ENCODE assay signal across 4 fruit fly cellular contexts in genomic region chrX:17880269-17880889, dm6.
TF ChIP-seq lines count a peak whose summit lies in the region.

No protein-coding gene starts in this region.

TF ChIP-seq in whole organism, adult, 20 proteins besides CTCF, POLR2A, EP300 and RAD21 (continued from another document):
- TF ChIP-seq CG7101 (tag; optimal IDR thresholded peaks at IDR 0.05; lab: Kevin White, UChicago) (peak; percentile 98), Mnt (GFP tag; optimal IDR thresholded peaks at IDR 0.05; lab: Kevin White, UChicago) (peak; percentile 94)

TF ChIP-seq in whole organism, embryonic, 481 proteins besides CTCF, POLR2A, EP300 and RAD21 (continued from another document and continues in another):
- TF ChIP-seq odd (GFP tag; optimal IDR thresholded peaks at IDR 0.05; lab: Kevin White, UChicago) (peak; percentile 86), MESR4 (GFP tag; optimal IDR thresholded peaks at IDR 0.05; lab: Kevin White, UChicago) (peak; percentile 49), nom (GFP tag; optimal IDR thresholded peaks at IDR 0.05; lab: Kevin White, UChicago) (no peak), bowl (GFP tag; IDR thresholded peaks at IDR 0.05; lab: Robert Waterston, UW) (peak; percentile 86), Antp (GFP tag; optimal IDR thresholded peaks at IDR 0.05; lab: Kevin White, UChicago) (peak; percentile 96), Eip74EF (GFP tag; optimal IDR thresholded peaks at IDR 0.05; lab: Kevin White, UChicago) (peak in 1 of 2 experiments; percentile 94), sqz (GFP tag; optimal IDR thresholded peaks at IDR 0.05; lab: Kevin White, UChicago) (peak; percentile 88), stwl (tag; optimal IDR thresholded peaks at IDR 0.05; lab: Kevin White, UChicago) (no peak), sima (GFP tag; optimal IDR thresholded peaks at IDR 0.05; lab: Kevin White, UChicago) (peak; percentile 79), pho (GFP tag; optimal IDR thresholded peaks at IDR 0.05; lab: Kevin White, UChicago) (peak; percentile 96), bab2 (GFP tag; optimal IDR thresholded peaks at IDR 0.05; lab: Kevin White, UChicago) (peak; percentile 96), CG17829 (tag; optimal IDR thresholded peaks at IDR 0.05; lab: Kevin White, UChicago) (peak; percentile 94), CG12744 (GFP tag; optimal IDR thresholded peaks at IDR 0.05; lab: Kevin White, UChicago) (peak; percentile 88), Pdp1 (GFP tag; optimal IDR thresholded peaks at IDR 0.05; lab: Kevin White, UChicago) (peak; percentile 95 to 97), Med (GFP tag; lab: Kevin White, UChicago) (peak; percentile 100), CG12769 (tag; optimal IDR thresholded peaks at IDR 0.05; lab: Kevin White, UChicago) (peak; percentile 99), tap (tag; optimal IDR thresholded peaks at IDR 0.05; lab: Kevin White, UChicago) (peak; percentile 90), HLH54F (GFP tag; optimal IDR thresholded peaks at IDR 0.05; lab: Kevin White, UChicago) (peak; percentile 95), croc (GFP tag; conservative IDR thresholded peaks at IDR 0.05; lab: Robert Waterston, UW) (peak; percentile 88), NC2β (GFP tag; optimal IDR thresholded peaks at IDR 0.05; lab: Kevin White, UChicago) (peak; percentile 87), ab (GFP tag; optimal IDR thresholded peaks at IDR 0.05; lab: Kevin White, UChicago) (peak; percentile 92), unpg (GFP tag; optimal IDR thresholded peaks at IDR 0.05; lab: Kevin White, UChicago) (peak; percentile 97), yki (optimal IDR thresholded peaks at IDR 0.05; lab: Kevin White, UChicago) (no peak), CG4820 (GFP tag; optimal IDR thresholded peaks at IDR 0.05; lab: Kevin White, UChicago) (peak; percentile 83), CG6854 (GFP tag; optimal IDR thresholded peaks at IDR 0.05; lab: Kevin White, UChicago) (peak; percentile 74), crc (GFP tag; optimal IDR thresholded peaks at IDR 0.05; lab: Kevin White, UChicago) (peak; percentile 94), Sry-β (GFP tag; optimal IDR thresholded peaks at IDR 0.05; lab: Kevin White, UChicago) (peak; percentile 14), CG5953 (GFP tag; IDR thresholded peaks at IDR 0.05; lab: Robert Waterston, UW) (peak; percentile 93), CG7271 (tag; optimal IDR thresholded peaks at IDR 0.05; lab: Kevin White, UChicago) (peak; percentile 9), HLHmδ (GFP tag; optimal IDR thresholded peaks at IDR 0.05; lab: Kevin White, UChicago) (peak; percentile 11), Camta (GFP tag; optimal IDR thresholded peaks at IDR 0.05; lab: Kevin White, UChicago) (peak; percentile 92), zfh1 (GFP tag; IDR thresholded peaks at IDR 0.05; lab: Robert Waterston, UW) (peak; percentile 93), otp (GFP tag; IDR thresholded peaks at IDR 0.05; lab: Robert Waterston, UW) (peak; percentile 95), ttk (GFP tag; IDR thresholded peaks at IDR 0.05; lab: Robert Waterston, UW) (peak; percentile 94), CG30431 (GFP tag; optimal IDR thresholded peaks at IDR 0.05; lab: Kevin White, UChicago) (peak; percentile 89), ap (GFP tag; IDR thresholded peaks at IDR 0.05; lab: Robert Waterston, UW) (peak; percentile 90), h (optimal IDR thresholded peaks at IDR 0.05; lab: Kevin White, UChicago) (no peak), zf30C (GFP tag; optimal IDR thresholded peaks at IDR 0.05; lab: Kevin White, UChicago) (no peak), al (GFP tag; IDR thresholded peaks at IDR 0.05; lab: Robert Waterston, UW) (peak; percentile 93), CG32772 (GFP tag; IDR thresholded peaks at IDR 0.05; lab: Robert Waterston, UW) (peak; percentile 97), MBD-R2 (GFP tag; IDR thresholded peaks at IDR 0.05; lab: Robert Waterston, UW) (peak; percentile 85), gsb-n (tag; optimal IDR thresholded peaks at IDR 0.05; lab: Kevin White, UChicago) (peak; percentile 92), sob (GFP tag; IDR thresholded peaks at IDR 0.05; lab: Robert Waterston, UW) (peak; percentile 95), jumu (GFP tag; optimal IDR thresholded peaks at IDR 0.05; lab: Kevin White, UChicago) (peak; percentile 97)

TF ChIP-seq in whole organism, prepupa, 60 proteins besides CTCF, POLR2A, EP300 and RAD21 (continued from another document):
- TF ChIP-seq Blimp-1 (GFP tag; optimal IDR thresholded peaks at IDR 0.05; lab: Kevin White, UChicago), result peak; percentile 75
- peak; percentile 6 for TF ChIP-seq CG9139 (GFP tag; optimal IDR thresholded peaks at IDR 0.05; lab: Kevin White, UChicago)
- TF ChIP-seq Sox15 (GFP tag; optimal IDR thresholded peaks at IDR 0.05; lab: Kevin White, UChicago), result peak; percentile 85
- peak; percentile 91 for TF ChIP-seq Eip75B (GFP tag; optimal IDR thresholded peaks at IDR 0.05; lab: Kevin White, UChicago)
- peak; percentile 75 for TF ChIP-seq Ets96B (tag; optimal IDR thresholded peaks at IDR 0.05; lab: Kevin White, UChicago)
- TF ChIP-seq Sox102F (GFP tag; optimal IDR thresholded peaks at IDR 0.05; lab: Kevin White, UChicago), result peak; percentile 93
- TF ChIP-seq Sox14 (GFP tag; optimal IDR thresholded peaks at IDR 0.05; lab: Kevin White, UChicago), result peak; percentile 94
- TF ChIP-seq fkh (GFP tag; optimal IDR thresholded peaks at IDR 0.05; lab: Kevin White, UChicago), result peak; percentile 71
- TF ChIP-seq lz (GFP tag; optimal IDR thresholded peaks at IDR 0.05; lab: Kevin White, UChicago), result peak; percentile 96
- TF ChIP-seq OdsH (GFP tag; optimal IDR thresholded peaks at IDR 0.05; lab: Kevin White, UChicago), result peak; percentile 93
- peak; percentile 92 for TF ChIP-seq topi (GFP tag; optimal IDR thresholded peaks at IDR 0.05; lab: Kevin White, UChicago)
- TF ChIP-seq salr (GFP tag; optimal IDR thresholded peaks at IDR 0.05; lab: Kevin White, UChicago), result peak; percentile 79 to 80
- TF ChIP-seq CG3032 (tag; optimal IDR thresholded peaks at IDR 0.05; lab: Kevin White, UChicago), result peak; percentile 78
- peak; percentile 89 for TF ChIP-seq achi (GFP tag; optimal IDR thresholded peaks at IDR 0.05; lab: Kevin White, UChicago)
- peak; percentile 77 for TF ChIP-seq CG10669 (GFP tag; optimal IDR thresholded peaks at IDR 0.05; lab: Kevin White, UChicago)
- peak; percentile 88 for TF ChIP-seq CG10631 (GFP tag; optimal IDR thresholded peaks at IDR 0.05; lab: Kevin White, UChicago)
- peak; percentile 79 for TF ChIP-seq CG7368 (GFP tag; optimal IDR thresholded peaks at IDR 0.05; lab: Kevin White, UChicago)
- peak; percentile 80 for TF ChIP-seq CG11762 (GFP tag; optimal IDR thresholded peaks at IDR 0.05; lab: Kevin White, UChicago; ENCODE audit: insufficient read depth)
- TF ChIP-seq CG8319 (GFP tag; optimal IDR thresholded peaks at IDR 0.05; lab: Kevin White, UChicago), result peak; percentile 77
- peak; percentile 89 for TF ChIP-seq CG6276 (GFP tag; optimal IDR thresholded peaks at IDR 0.05; lab: Kevin White, UChicago)
- peak; percentile 95 for TF ChIP-seq Met (GFP tag; optimal IDR thresholded peaks at IDR 0.05; lab: Kevin White, UChicago)
- peak; percentile 85 for TF ChIP-seq CG34406 (GFP tag; optimal IDR thresholded peaks at IDR 0.05; lab: Kevin White, UChicago)
- peak; percentile 95 for TF ChIP-seq Ets21C (GFP tag; optimal IDR thresholded peaks at IDR 0.05; lab: Kevin White, UChicago)
- TF ChIP-seq spab (GFP tag; optimal IDR thresholded peaks at IDR 0.05; lab: Kevin White, UChicago), result peak; percentile 47
- peak; percentile 92 for TF ChIP-seq CG6163 (GFP tag; IDR thresholded peaks at IDR 0.05; lab: Robert Waterston, UW)
- TF ChIP-seq vri (GFP tag; optimal IDR thresholded peaks at IDR 0.05; lab: Kevin White, UChicago), result peak; percentile 93
- peak; percentile 93 for TF ChIP-seq Smox (GFP tag; optimal IDR thresholded peaks at IDR 0.05; lab: Kevin White, UChicago)
- TF ChIP-seq CG8119 (GFP tag; IDR thresholded peaks at IDR 0.05; lab: Robert Waterston, UW), result peak; percentile 92
- TF ChIP-seq CG6854 (GFP tag; optimal IDR thresholded peaks at IDR 0.05; lab: Kevin White, UChicago), result peak; percentile 65
- peak; percentile 92 for TF ChIP-seq cyc (GFP tag; optimal IDR thresholded peaks at IDR 0.05; lab: Kevin White, UChicago)
- TF ChIP-seq eg (GFP tag; IDR thresholded peaks at IDR 0.05; lab: Robert Waterston, UW), result peak; percentile 97
- peak; percentile 97 for TF ChIP-seq svp (GFP tag; lab: Kevin White, UChicago)
- peak; percentile 91 for TF ChIP-seq acj6 (GFP tag; optimal IDR thresholded peaks at IDR 0.05; lab: Kevin White, UChicago)
- peak; percentile 75 for TF ChIP-seq dsx (GFP tag; optimal IDR thresholded peaks at IDR 0.05; lab: Kevin White, UChicago; ENCODE audit: poor library complexity, severe bottlenecking)
- TF ChIP-seq CG15336 (GFP tag; IDR thresholded peaks at IDR 0.05; lab: Robert Waterston, UW), result peak; percentile 89
- peak; percentile 54 to 80 for TF ChIP-seq ss (GFP tag; optimal IDR thresholded peaks at IDR 0.05; lab: Kevin White, UChicago)
- peak; percentile 83 for TF ChIP-seq CG11902 (GFP tag; optimal IDR thresholded peaks at IDR 0.05; lab: Kevin White, UChicago)
- TF ChIP-seq CG16779 (tag; optimal IDR thresholded peaks at IDR 0.05; lab: Kevin White, UChicago), result peak; percentile 64
- peak; percentile 94 for TF ChIP-seq esn (GFP tag; optimal IDR thresholded peaks at IDR 0.05; lab: Kevin White, UChicago)
- TF ChIP-seq dac (GFP tag; optimal IDR thresholded peaks at IDR 0.05; lab: Kevin White, UChicago), result peak; percentile 87
- TF ChIP-seq net (GFP tag; optimal IDR thresholded peaks at IDR 0.05; lab: Kevin White, UChicago), result peak; percentile 86

TF ChIP-seq in whole organism, wandering third instar larva, 38 proteins besides CTCF, POLR2A, EP300 and RAD21 (continued from another document):
- TF ChIP-seq Dif (GFP tag; optimal IDR thresholded peaks at IDR 0.05; lab: Kevin White, UChicago; ENCODE audit: partially characterized antibody) (no peak), Dfd (GFP tag; optimal IDR thresholded peaks at IDR 0.05; lab: Kevin White, UChicago) (no peak), CG9705 (GFP tag; optimal IDR thresholded peaks at IDR 0.05; lab: Kevin White, UChicago) (peak; percentile 86), OdsH (GFP tag; optimal IDR thresholded peaks at IDR 0.05; lab: Kevin White, UChicago) (peak; percentile 96), Hr78 (GFP tag; optimal IDR thresholded peaks at IDR 0.05; lab: Kevin White, UChicago) (no peak), sv (GFP tag; optimal IDR thresholded peaks at IDR 0.05; lab: Kevin White, UChicago) (peak; percentile 92), fru (GFP tag; optimal IDR thresholded peaks at IDR 0.05; lab: Kevin White, UChicago) (peak; percentile 97), ey (GFP tag; optimal IDR thresholded peaks at IDR 0.05; lab: Kevin White, UChicago) (peak; percentile 98), tai (GFP tag; optimal IDR thresholded peaks at IDR 0.05; lab: Kevin White, UChicago) (peak; percentile 93), Rel (GFP tag; optimal IDR thresholded peaks at IDR 0.05; lab: Kevin White, UChicago) (peak; percentile 51), Rel (tag; optimal IDR thresholded peaks at IDR 0.05; lab: Kevin White, UChicago) (peak; percentile 89), jim (GFP tag; optimal IDR thresholded peaks at IDR 0.05; lab: Kevin White, UChicago) (peak; percentile 50), GATAd (GFP tag; optimal IDR thresholded peaks at IDR 0.05; lab: Kevin White, UChicago) (peak; percentile 84), Sp1 (GFP tag; optimal IDR thresholded peaks at IDR 0.05; lab: Kevin White, UChicago) (peak; percentile 96), Myc (optimal IDR thresholded peaks at IDR 0.05; lab: Kevin White, UChicago) (no peak), HLH106 (tag; optimal IDR thresholded peaks at IDR 0.05; lab: Kevin White, UChicago) (peak; percentile 97), br (GFP tag; optimal IDR thresholded peaks at IDR 0.05; lab: Kevin White, UChicago) (peak; percentile 97)
TF ChIP-seq in whole organism, wandering third instar larva: peak in this region for 28.
